Worm (Caenorhabditis elegans) whole organism, L4 larva: ENCODE results near the gene sqt-2.

Experiments
- Y75B8A.6 ChIP-seq: fragments of 200-800 bp; sonication (Bioruptor generic); IDR thresholded peaks from 2 replicates; pipeline ENCODE4 v1.3.6; 2022; ENCODE audit warnings: missing genetic modification reagents, missing genetic modification characterization, missing compliant biosample characterization
- lsy-2 ChIP-seq, 2 experiments: fragments of 150-350 bp in 1 of 2; sonication (generic microtip) in 1 of 2; optimal IDR thresholded peaks; 2 replicates each; lab custom pipeline; 2014 to 2017; ENCODE audit warnings: missing biosample characterization in 2 of 2, missing genetic modification characterization in 2 of 2
- mdl-1 ChIP-seq, 2 experiments: fragments of 150-350 bp in 1 of 2; sonication (generic microtip) in 1 of 2; optimal IDR thresholded peaks; 2 replicates each; lab custom pipeline; 2014 to 2017; ENCODE audit warnings: missing biosample characterization in 2 of 2, missing genetic modification characterization in 2 of 2
- mep-1 ChIP-seq: fragments of 150-350 bp; sonication (generic microtip); optimal IDR thresholded peaks from 3 replicates; lab custom pipeline; 2014; ENCODE audit warnings: missing biosample characterization, missing genetic modification characterization
- pha-4 ChIP-seq, 2 experiments: fragments of 150-350 bp in 1 of 2; fragments of 200-800 bp in 1 of 2; sonication (Bioruptor generic) in 1 of 2; IDR thresholded peaks in 1 of 2; optimal IDR thresholded peaks in 1 of 2; 2 replicates each; pipeline versions ENCODE4 v1.3.6 to Lab custom; 2014 to 2022; ENCODE audit warnings: missing genetic modification characterization in 2 of 2, missing genetic modification reagents in 2 of 2, missing biosample characterization in 1 of 2, missing compliant biosample characterization in 1 of 2

DNA sequence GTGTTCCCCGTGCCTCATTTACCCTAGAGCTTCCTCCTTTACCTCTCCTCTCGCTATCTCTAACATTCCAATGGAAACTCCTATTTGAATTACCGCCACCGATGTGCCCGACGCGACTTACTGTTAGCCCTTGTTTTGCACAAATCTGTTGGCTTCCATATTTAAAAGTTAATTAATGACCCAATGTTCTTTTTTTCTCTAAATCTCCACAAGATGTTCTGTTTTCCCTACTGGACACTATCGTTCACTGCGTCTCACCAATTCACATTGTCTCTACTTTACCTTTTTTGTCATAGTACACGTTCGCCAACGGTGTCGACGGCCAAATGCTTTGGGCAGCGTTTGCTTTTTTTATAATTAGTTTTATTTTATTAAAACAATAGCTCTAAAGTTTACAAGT lies 22.5 kb upstream of the sqt-2 start:
- no peak for TF ChIP-seq mdl-1 (tag; optimal IDR thresholded peaks at IDR 0.05; lab: Kevin White, UChicago)
- no peak for TF ChIP-seq Y75B8A.6
- TF ChIP-seq lsy-2 (tag; optimal IDR thresholded peaks at IDR 0.05; lab: Kevin White, UChicago), result no peak
- no peak for TF ChIP-seq pha-4 (GFP tag; IDR thresholded peaks at IDR 0.05; lab: Robert Waterston, UW)
- no peak for TF ChIP-seq pha-4 (tag; optimal IDR thresholded peaks at IDR 0.05; lab: Kevin White, UChicago)
- TF ChIP-seq mep-1, result no peak
